Worm (Caenorhabditis elegans): ENCODE results near the gene swip-10.

DNA sequence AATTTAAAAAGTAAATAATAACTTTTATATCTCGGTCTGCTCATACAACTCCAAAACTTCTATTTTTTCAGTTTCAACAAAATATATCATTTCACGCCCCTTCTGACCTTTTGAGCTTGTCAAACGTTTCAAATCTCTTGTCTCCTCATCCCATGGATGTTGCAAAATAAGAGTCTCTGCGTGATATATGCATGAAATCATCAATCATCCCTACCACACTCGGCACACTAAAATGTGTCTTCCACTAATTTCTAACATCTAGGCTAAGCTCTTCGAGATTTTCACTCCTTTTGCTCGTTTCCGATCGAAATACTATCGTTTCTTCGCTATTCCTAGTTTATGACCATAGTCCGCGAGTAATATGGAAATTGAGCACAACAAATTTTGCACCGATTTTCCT lies 19.1 kb downstream of the swip-10 start:
- no peak for TF ChIP-seq klf-2 (GFP tag; conservative IDR thresholded peaks at IDR 0.05)
- no peak for TF ChIP-seq ztf-23 (GFP tag; IDR thresholded peaks at IDR 0.05)
- TF ChIP-seq ztf-29 (GFP tag; IDR thresholded peaks at IDR 0.05) = no peak
- TF ChIP-seq T22C8.4 (GFP tag; IDR thresholded peaks at IDR 0.05) = no peak
- no peak for TF ChIP-seq cog-1 (tag; optimal IDR thresholded peaks at IDR 0.05)
- TF ChIP-seq ref-1 (GFP tag; conservative IDR thresholded peaks at IDR 0.05) = no peak
